Fruit fly (Drosophila melanogaster): ENCODE data around the gene Ras85D.

dm6 chr3R:9534125-9534496, 21.2 kb upstream of the Ras85D start:
- TF ChIP-seq foxo (GFP tag; optimal IDR thresholded peaks at IDR 0.05) (peak in 1 of 2 experiments; percentile 84), usp (GFP tag; optimal IDR thresholded peaks at IDR 0.05) (no peak), fru (GFP tag; optimal IDR thresholded peaks at IDR 0.05) (peak; percentile 89), h (GFP tag; optimal IDR thresholded peaks at IDR 0.05) (peak; percentile 77), HLH106 (tag; optimal IDR thresholded peaks at IDR 0.05) (peak; percentile 80), Hr83 (GFP tag; optimal IDR thresholded peaks at IDR 0.05; ENCODE audit: poor library complexity, severe bottlenecking) (no peak), dl (GFP tag; optimal IDR thresholded peaks at IDR 0.05; ENCODE audit: insufficient read depth in 1 of 2, partially characterized antibody in 2 of 2) (no peak), lola (GFP tag; optimal IDR thresholded peaks at IDR 0.05) (no peak)

All from whole organism, wandering third instar larva.